Worm (Caenorhabditis elegans) whole organism, early embryonic: ENCODE data around the gene kvs-4.

Source experiments
- ama-1 ChIP-seq: fragments of 150-350 bp; optimal IDR thresholded peaks from 2 replicates; lab custom pipeline; 2014
- ceh-13 ChIP-seq: fragments of 200-800 bp; sonication (Bioruptor generic); optimal IDR thresholded peaks from 2 replicates; lab custom pipeline; 2018; ENCODE audit warnings: mild to moderate bottlenecking, missing genetic modification characterization, missing compliant biosample characterization
- hmg-4 ChIP-seq: fragments of 200-800 bp; sonication (Bioruptor generic); optimal IDR thresholded peaks from 2 replicates; lab custom pipeline; 2018; ENCODE audit warnings: mild to moderate bottlenecking, missing genetic modification characterization, missing compliant biosample characterization

- TF ChIP-seq ceh-13 (GFP tag; lab: Kevin White, UChicago) (peak; percentile 87), ama-1 (lab: Kevin White, UChicago) (no peak), hmg-4 (GFP tag; lab: Kevin White, UChicago) (peak; percentile 99)
Measured at ce11 chrIII:10989491-10990032, 22.8 kb upstream of the kvs-4 start.
